Fruit fly (Drosophila melanogaster) S2 (cell line): ENCODE measurements around the gene CG4953.

ENCODE experiments used
- CG8478 ChIP-seq: fragments of >200 bp; optimal IDR thresholded peaks from 2 replicates; lab custom pipeline; 2018
- CTCF ChIP-seq, 2 experiments: fragments of >200 bp; optimal IDR thresholded peaks; 2 replicates each; lab custom pipeline; 2018

dm6 chr2L:10249655-10250202, 16.8 kb upstream of the CG4953 start:
- TF ChIP-seq CTCF (optimal IDR thresholded peaks at IDR 0.05; lab: Kevin White, UChicago) (no peak), CG8478 (lab: Kevin White, UChicago) (no peak)
